Fruit fly (Drosophila melanogaster): Measurements from ENCODE around the gene crp.

crp gene

dm6 chr2L:16325515-16326257 is 38.2 kb upstream of the crp start, which contains the start of gene cact (continued):
- peak; percentile 94 for TF ChIP-seq dmrt11E (tag; optimal IDR thresholded peaks at IDR 0.05)
- TF ChIP-seq lbe (GFP tag; optimal IDR thresholded peaks at IDR 0.05): peak; percentile 94
- peak; percentile 56 for TF ChIP-seq CG3995 (GFP tag; optimal IDR thresholded peaks at IDR 0.05)
- TF ChIP-seq Hr39 (optimal IDR thresholded peaks at IDR 0.05): no peak
- peak; percentile 59; the same call in 1 of the 2 replicates for TF ChIP-seq GATAe (GFP tag; conservative IDR thresholded peaks at IDR 0.05)
- peak; percentile 79 to 84 for TF ChIP-seq Trl (optimal IDR thresholded peaks at IDR 0.05)
- TF ChIP-seq Trl (GFP tag; optimal IDR thresholded peaks at IDR 0.05): peak; percentile 97
- TF ChIP-seq vvl (GFP tag; IDR thresholded peaks at IDR 0.05): peak; percentile 96
- peak; percentile 94 for TF ChIP-seq CG18262 (tag; optimal IDR thresholded peaks at IDR 0.05)
- TF ChIP-seq Lim3 (GFP tag; IDR thresholded peaks at IDR 0.05): 0 out of 2 replicates have a peak, but pooled peaks have one; percentile 55
- TF ChIP-seq NK7.1 (GFP tag; optimal IDR thresholded peaks at IDR 0.05): peak; percentile 85
- peak; percentile 80 for TF ChIP-seq stwl (tag; optimal IDR thresholded peaks at IDR 0.05)
- peak; percentile 93 for TF ChIP-seq vfl (GFP tag; optimal IDR thresholded peaks at IDR 0.05)
- TF ChIP-seq fd64A (GFP tag; optimal IDR thresholded peaks at IDR 0.05): no peak
- TF ChIP-seq CG11247 (GFP tag; IDR thresholded peaks at IDR 0.05): peak; percentile 85
- TF ChIP-seq CG7271 (tag; optimal IDR thresholded peaks at IDR 0.05): peak; percentile 73
- no peak; the same call in 1 of the 2 replicates for TF ChIP-seq CG14667 (GFP tag; IDR thresholded peaks at IDR 0.05)
- no peak for TF ChIP-seq CG7963 (GFP tag; IDR thresholded peaks at IDR 0.05; ENCODE audit: partially characterized antibody)
- peak; percentile 51; the same call in 2 of the 3 replicates for TF ChIP-seq vnd (GFP tag; IDR thresholded peaks at IDR 0.05; ENCODE audit: partially characterized antibody)
- peak; percentile 8 for TF ChIP-seq pros (GFP tag; optimal IDR thresholded peaks at IDR 0.05)
- peak; percentile 84 for TF ChIP-seq CG34376 (GFP tag; optimal IDR thresholded peaks at IDR 0.05)
- TF ChIP-seq CG13894 (tag; optimal IDR thresholded peaks at IDR 0.05): peak; percentile 95
- no peak for TF ChIP-seq dan (GFP tag; IDR thresholded peaks at IDR 0.05)
- TF ChIP-seq CG6683 (GFP tag; optimal IDR thresholded peaks at IDR 0.05): peak; percentile 79
- TF ChIP-seq fu2 (GFP tag; optimal IDR thresholded peaks at IDR 0.05): peak; percentile 94
- TF ChIP-seq CG34224 (GFP tag; IDR thresholded peaks at IDR 0.05; ENCODE audit: partially characterized antibody): no peak
- TF ChIP-seq Opbp (GFP tag; IDR thresholded peaks at IDR 0.05; ENCODE audit: partially characterized antibody): no peak
- peak; percentile 91 for TF ChIP-seq Abd-B (GFP tag; optimal IDR thresholded peaks at IDR 0.05)
- TF ChIP-seq ato (GFP tag; IDR thresholded peaks at IDR 0.05; ENCODE audit: partially characterized antibody): no peak
- TF ChIP-seq CG14050 (GFP tag; IDR thresholded peaks at IDR 0.05): peak; percentile 86
- TF ChIP-seq CG17361 (GFP tag; IDR thresholded peaks at IDR 0.05): peak; percentile 93
- TF ChIP-seq HmgZ (tag; optimal IDR thresholded peaks at IDR 0.05): peak; percentile 95
- TF ChIP-seq ken (GFP tag; IDR thresholded peaks at IDR 0.05): peak; percentile 88
- TF ChIP-seq nerfin-1 (tag; optimal IDR thresholded peaks at IDR 0.05): peak; percentile 81
- TF ChIP-seq CG2678 (tag; optimal IDR thresholded peaks at IDR 0.05): peak; percentile 93
- peak; percentile 73 for TF ChIP-seq Deaf1 (tag; optimal IDR thresholded peaks at IDR 0.05)
- TF ChIP-seq CG10979 (tag; optimal IDR thresholded peaks at IDR 0.05): peak; percentile 89
- peak; percentile 72 for TF ChIP-seq HLHmδ (GFP tag; optimal IDR thresholded peaks at IDR 0.05)
- peak; percentile 92 for TF ChIP-seq ranshi (GFP tag; IDR thresholded peaks at IDR 0.05)
- peak; percentile 88; the same call in 2 of the 3 replicates for TF ChIP-seq H15 (GFP tag; IDR thresholded peaks at IDR 0.05)
- peak; percentile 94 for TF ChIP-seq ssp (GFP tag; IDR thresholded peaks at IDR 0.05)
- TF ChIP-seq CG4360 (GFP tag; IDR thresholded peaks at IDR 0.05): peak; percentile 90
- TF ChIP-seq inv (GFP tag; IDR thresholded peaks at IDR 0.05; ENCODE audit: partially characterized antibody): no peak
- peak; percentile 95 for TF ChIP-seq Sox102F (GFP tag; optimal IDR thresholded peaks at IDR 0.05)
- TF ChIP-seq eyg (GFP tag; optimal IDR thresholded peaks at IDR 0.05): peak; percentile 89
- TF ChIP-seq bigmax (GFP tag; optimal IDR thresholded peaks at IDR 0.05): peak; percentile 4
- no peak for TF ChIP-seq CG2129 (GFP tag; IDR thresholded peaks at IDR 0.05; ENCODE audit: partially characterized antibody)
- TF ChIP-seq CG31441 (GFP tag; IDR thresholded peaks at IDR 0.05): peak; percentile 87
- peak; percentile 93 for TF ChIP-seq pnt (GFP tag; optimal IDR thresholded peaks at IDR 0.05)

Data from whole organism, embryonic.